Fruit fly (Drosophila melanogaster) whole organism, embryonic: ENCODE data around the gene CG44271.

ENCODE experiments used
- Antp ChIP-seq: fragments of 200-800 bp; sonication (Bioruptor generic); optimal IDR thresholded peaks from 3 replicates; lab custom pipeline; 2016; ENCODE audit warnings: missing biosample characterization, missing genetic modification characterization
- B-H1 ChIP-seq: fragments of 200-800 bp; sonication (Bioruptor generic); IDR thresholded peaks from 3 replicates; pipeline ENCODE4 v1.3.6; 2022; ENCODE audit warnings: missing biosample characterization, missing genetic modification characterization
- B-H2 ChIP-seq: fragments of 200-800 bp; sonication (Bioruptor generic); optimal IDR thresholded peaks from 2 replicates; lab custom pipeline; 2018; ENCODE audit warnings: missing biosample characterization, mild to moderate bottlenecking, missing genetic modification characterization
- Bdp1 ChIP-seq: fragments of 200-800 bp; sonication (Bioruptor generic); optimal IDR thresholded peaks from 3 replicates; lab custom pipeline; 2016; ENCODE audit warnings: missing biosample characterization, missing genetic modification characterization
- BtbVII ChIP-seq: fragments of 200-800 bp; sonication (Bioruptor generic); optimal IDR thresholded peaks from 3 replicates; lab custom pipeline; 2017; ENCODE audit warnings: missing biosample characterization, mild to moderate bottlenecking, missing genetic modification characterization
- CG10147 ChIP-seq: fragments of 200-800 bp; sonication (Bioruptor generic); optimal IDR thresholded peaks from 2 replicates; lab custom pipeline; 2019; ENCODE audit warnings: missing biosample characterization, mild to moderate bottlenecking, missing genetic modification characterization, moderate library complexity
- CG10274 ChIP-seq: fragments of 200-800 bp; sonication (Bioruptor generic); optimal IDR thresholded peaks from 3 replicates; lab custom pipeline; 2017; ENCODE audit warnings: missing biosample characterization, mild to moderate bottlenecking, missing genetic modification characterization
- CG10431 ChIP-seq: fragments of 200-800 bp; sonication (Bioruptor generic); optimal IDR thresholded peaks from 3 replicates; lab custom pipeline; 2018; ENCODE audit warnings: missing biosample characterization, mild to moderate bottlenecking, missing genetic modification characterization
- CG11398 ChIP-seq: fragments of 200-800 bp; sonication (Bioruptor generic); optimal IDR thresholded peaks from 2 replicates; lab custom pipeline; 2016; ENCODE audit warnings: missing biosample characterization, missing genetic modification characterization
- CG1233 ChIP-seq: fragments of 200-800 bp; sonication (Bioruptor generic); optimal IDR thresholded peaks from 4 replicates; lab custom pipeline; 2018; ENCODE audit warnings: missing biosample characterization, mild to moderate bottlenecking, missing genetic modification characterization
- CG12769 ChIP-seq: fragments of 200-800 bp; sonication (Bioruptor generic); optimal IDR thresholded peaks from 2 replicates; lab custom pipeline; 2019; ENCODE audit warnings: missing biosample characterization, mild to moderate bottlenecking, missing genetic modification characterization, moderate library complexity
- CG13296 ChIP-seq: fragments of 200-800 bp; sonication (Bioruptor generic); optimal IDR thresholded peaks from 3 replicates; lab custom pipeline; 2018; ENCODE audit warnings: missing biosample characterization, mild to moderate bottlenecking, missing genetic modification characterization
- CG14050 ChIP-seq: fragments of 200-800 bp; sonication (Bioruptor generic); IDR thresholded peaks from 3 replicates; pipeline ENCODE4 v1.3.6; 2022; ENCODE audit warnings: missing biosample characterization, missing genetic modification characterization
- CG15011 ChIP-seq: fragments of 200-800 bp; sonication (Bioruptor generic); optimal IDR thresholded peaks from 3 replicates; lab custom pipeline; 2018; ENCODE audit warnings: missing biosample characterization, mild to moderate bottlenecking, missing genetic modification characterization
- CG15514 ChIP-seq: fragments of 200-800 bp; sonication (Bioruptor generic); optimal IDR thresholded peaks from 3 replicates; lab custom pipeline; 2017; ENCODE audit warnings: missing biosample characterization, missing genetic modification characterization, mild to moderate bottlenecking, moderate library complexity, missing genetic modification reagents
- CG17802 ChIP-seq: fragments of 200-800 bp; sonication (Bioruptor generic); optimal IDR thresholded peaks from 2 replicates; lab custom pipeline; 2018; ENCODE audit warnings: missing biosample characterization, mild to moderate bottlenecking, missing genetic modification characterization, moderate library complexity
- CG2120 ChIP-seq: fragments of 200-800 bp; sonication (Bioruptor generic); optimal IDR thresholded peaks from 3 replicates; lab custom pipeline; 2016; ENCODE audit warnings: missing biosample characterization, missing genetic modification characterization
- CG2129 ChIP-seq: fragments of 200-800 bp; sonication (Bioruptor generic); IDR thresholded peaks from 2 replicates; pipeline ENCODE4 v1.3.6; 2022; ENCODE audit warnings: missing biosample characterization, missing genetic modification characterization; ENCODE audit not compliant: partially characterized antibody
- CG30020 ChIP-seq: fragments of 200-800 bp; optimal IDR thresholded peaks from 2 replicates; lab custom pipeline; 2019; ENCODE audit warnings: missing biosample characterization, mild to moderate bottlenecking, missing genetic modification characterization, moderate library complexity
- CG3281 ChIP-seq: fragments of 200-800 bp; sonication (Bioruptor generic); optimal IDR thresholded peaks from 3 replicates; lab custom pipeline; 2017; ENCODE audit warnings: missing biosample characterization, mild to moderate bottlenecking, missing genetic modification characterization
- CG3726 ChIP-seq: fragments of 200-800 bp; sonication (Bioruptor generic); IDR thresholded peaks from 3 replicates; pipeline ENCODE4, ENCODE4 v1.3.6; 2022; ENCODE audit warnings: missing biosample characterization, missing genetic modification characterization
- CG4404 ChIP-seq: fragments of 200-800 bp; sonication (Bioruptor generic); IDR thresholded peaks from 2 replicates; pipeline ENCODE4 v1.3.6; 2022; ENCODE audit warnings: missing biosample characterization, missing genetic modification characterization
- CG6272 ChIP-seq: fragments of 200-800 bp; sonication (Bioruptor generic); IDR thresholded peaks from 2 replicates; pipeline ENCODE4 v1.3.6; 2022; ENCODE audit warnings: missing biosample characterization, missing genetic modification characterization
- CG6765 ChIP-seq: fragments of 200-800 bp; sonication (Bioruptor generic); optimal IDR thresholded peaks from 3 replicates; lab custom pipeline; 2017; ENCODE audit warnings: missing biosample characterization, mild to moderate bottlenecking, missing genetic modification characterization
- CG7556 ChIP-seq: fragments of 200-800 bp; sonication (Bioruptor generic); optimal IDR thresholded peaks from 2 replicates; lab custom pipeline; 2017; ENCODE audit warnings: missing biosample characterization, mild to moderate bottlenecking, missing genetic modification characterization
- CG7987 ChIP-seq: fragments of 200-800 bp; sonication (Bioruptor generic); optimal IDR thresholded peaks from 2 replicates; lab custom pipeline; 2018; ENCODE audit warnings: missing biosample characterization, mild to moderate bottlenecking, missing genetic modification characterization, moderate library complexity
- CG8089 ChIP-seq: fragments of 200-800 bp; sonication (Bioruptor generic); optimal IDR thresholded peaks from 3 replicates; lab custom pipeline; 2016; ENCODE audit warnings: missing biosample characterization, missing genetic modification characterization
- CG8281 ChIP-seq: fragments of 200-800 bp; sonication (Bioruptor generic); optimal IDR thresholded peaks from 2 replicates; lab custom pipeline; 2018; ENCODE audit warnings: missing biosample characterization, mild to moderate bottlenecking, missing genetic modification characterization, moderate library complexity
- CG9932 ChIP-seq: fragments of 200-800 bp; sonication (Bioruptor generic); IDR thresholded peaks from 2 replicates; pipeline ENCODE4 v1.3.6; 2022; ENCODE audit warnings: missing biosample characterization, missing genetic modification characterization
- CoRest ChIP-seq: fragments of 200-800 bp; sonication (Bioruptor generic); optimal IDR thresholded peaks from 3 replicates; lab custom pipeline; 2018; ENCODE audit warnings: missing biosample characterization, mild to moderate bottlenecking, missing genetic modification characterization, moderate library complexity
- Nf-YA ChIP-seq: fragments of 200-800 bp; sonication (Bioruptor generic); IDR thresholded peaks from 2 replicates; pipeline ENCODE4 v1.3.6; 2022; ENCODE audit warnings: missing biosample characterization, missing genetic modification characterization
- Sry-β ChIP-seq: fragments of 200-800 bp; sonication (Bioruptor generic); optimal IDR thresholded peaks from 2 replicates; lab custom pipeline; 2018; ENCODE audit warnings: missing biosample characterization, mild to moderate bottlenecking, missing genetic modification characterization, moderate library complexity
- Vsx1 ChIP-seq: fragments of 200-800 bp; sonication (Bioruptor generic); optimal IDR thresholded peaks from 2 replicates; lab custom pipeline; 2017; ENCODE audit warnings: missing biosample characterization, mild to moderate bottlenecking, missing genetic modification characterization, missing genetic modification reagents
- abd-A ChIP-seq: fragments of 200-800 bp; sonication (Bioruptor generic); optimal IDR thresholded peaks from 3 replicates; lab custom pipeline; 2019; ENCODE audit warnings: missing biosample characterization, mild to moderate bottlenecking, missing genetic modification characterization, moderate library complexity
- cas ChIP-seq: fragments of 200-800 bp; sonication (Bioruptor generic); IDR thresholded peaks from 2 replicates; pipeline ENCODE4 v1.3.6; 2022; ENCODE audit warnings: missing biosample characterization, missing genetic modification characterization
- chm ChIP-seq: fragments of 200-800 bp; sonication (Bioruptor generic); IDR thresholded peaks from 2 replicates; pipeline ENCODE4 v1.3.6; 2022; ENCODE audit warnings: missing biosample characterization, missing genetic modification characterization
- crc ChIP-seq: fragments of 200-800 bp; sonication (Bioruptor generic); optimal IDR thresholded peaks from 2 replicates; lab custom pipeline; 2016; ENCODE audit warnings: missing biosample characterization, missing genetic modification characterization
- emc ChIP-seq: fragments of 200-800 bp; sonication (Bioruptor generic); optimal IDR thresholded peaks from 2 replicates; lab custom pipeline; 2016; ENCODE audit warnings: missing biosample characterization, missing genetic modification characterization
- exex ChIP-seq: fragments of 200-800 bp; sonication (Bioruptor generic); optimal IDR thresholded peaks from 4 replicates; lab custom pipeline; 2018; ENCODE audit warnings: missing biosample characterization, mild to moderate bottlenecking, missing genetic modification characterization, moderate library complexity
- ftz-f1 ChIP-seq: fragments of 200-800 bp; sonication (Bioruptor generic); optimal IDR thresholded peaks from 2 replicates; lab custom pipeline; 2016; ENCODE audit warnings: missing biosample characterization, missing genetic modification characterization
- knrl ChIP-seq: fragments of 200-800 bp; sonication (Bioruptor generic); IDR thresholded peaks from 3 replicates; pipeline ENCODE4 v1.3.6; 2022; ENCODE audit warnings: missing biosample characterization, missing genetic modification characterization; ENCODE audit not compliant: partially characterized antibody
- peb ChIP-seq: fragments of 200-800 bp; sonication (Bioruptor generic); IDR thresholded peaks from 2 replicates; pipeline ENCODE4 v1.3.6; 2022; ENCODE audit warnings: missing biosample characterization, missing genetic modification characterization
- psq ChIP-seq: fragments of 200-800 bp; sonication (Bioruptor generic); optimal IDR thresholded peaks from 2 replicates; lab custom pipeline; 2017; ENCODE audit warnings: missing biosample characterization, missing genetic modification characterization
- rib ChIP-seq: fragments of 200-800 bp; sonication (Bioruptor generic); IDR thresholded peaks from 2 replicates; pipeline ENCODE4 v1.3.6; 2022; ENCODE audit warnings: missing biosample characterization, missing genetic modification characterization
- ro ChIP-seq: fragments of 200-800 bp; sonication (Bioruptor generic); IDR thresholded peaks from 2 replicates; pipeline ENCODE4 v1.3.6; 2022; ENCODE audit warnings: missing biosample characterization, missing genetic modification characterization
- run ChIP-seq: fragments of 200-800 bp; sonication (Bioruptor generic); optimal IDR thresholded peaks from 3 replicates; lab custom pipeline; 2018; ENCODE audit warnings: missing biosample characterization, mild to moderate bottlenecking, missing genetic modification characterization
- sd ChIP-seq: fragments of 200-800 bp; sonication (Bioruptor generic); optimal IDR thresholded peaks from 3 replicates; lab custom pipeline; 2018; ENCODE audit warnings: missing biosample characterization, mild to moderate bottlenecking, missing genetic modification characterization, moderate library complexity
- ssp ChIP-seq: fragments of 200-800 bp; sonication (Bioruptor generic); IDR thresholded peaks from 2 replicates; pipeline ENCODE4 v1.3.6; 2022; ENCODE audit warnings: missing biosample characterization, missing genetic modification characterization

Gene CG44271

dm6 chr2L:6787029-6787972, 39.6 kb upstream of the CG44271 start (continued):
- TF ChIP-seq CG7556 (GFP tag; lab: Kevin White, UChicago) (peak; percentile 99), CG8281 (tag; lab: Kevin White, UChicago) (peak; percentile 87), ro (GFP tag; lab: Robert Waterston, UW) (peak; percentile 78; the same call in 1 of the 2 replicates), knrl (peak; percentile 64; the same call in 2 of the 3 replicates), Antp (GFP tag; lab: Kevin White, UChicago) (peak; percentile 97), CG9932 (GFP tag; lab: Robert Waterston, UW) (peak; percentile 84), CG3726 (GFP tag; lab: Robert Waterston, UW) (peak; percentile 57; the same call in 2 of the 3 replicates), CG2120 (GFP tag; lab: Kevin White, UChicago) (peak; percentile 97), CG4404 (GFP tag; lab: Robert Waterston, UW) (peak; percentile 86), CG1233 (peak; percentile 96), CG15011 (GFP tag; lab: Kevin White, UChicago) (peak; percentile 96), Nf-YA (GFP tag; lab: Robert Waterston, UW) (peak; percentile 56), ssp (GFP tag; lab: Robert Waterston, UW) (peak; percentile 75), CG17802 (tag; lab: Kevin White, UChicago) (peak; percentile 64), ftz-f1 (GFP tag; lab: Kevin White, UChicago) (peak; percentile 4), CG12769 (tag; lab: Kevin White, UChicago) (peak; percentile 92), CG6272 (GFP tag; lab: Robert Waterston, UW) (peak; percentile 68), run (tag; lab: Kevin White, UChicago) (peak; percentile 87), CG30020 (tag; lab: Kevin White, UChicago) (peak; percentile 86), chm (GFP tag; lab: Robert Waterston, UW) (peak; percentile 40; the same call in 1 of the 2 replicates), CG10147 (GFP tag; lab: Kevin White, UChicago) (peak; percentile 96), CG3281 (GFP tag; lab: Kevin White, UChicago) (peak; percentile 97), psq (GFP tag; lab: Kevin White, UChicago) (peak; percentile 74), B-H2 (peak; percentile 70), CG10431 (GFP tag; lab: Kevin White, UChicago) (peak; percentile 88), CG8089 (GFP tag; lab: Kevin White, UChicago) (peak; percentile 94), sd (tag; lab: Kevin White, UChicago) (peak; percentile 78), Vsx1 (GFP tag; lab: Kevin White, UChicago) (peak; percentile 81), CoRest (peak; percentile 99), CG11398 (GFP tag; lab: Kevin White, UChicago) (peak; percentile 96), CG10274 (GFP tag; lab: Kevin White, UChicago) (peak; percentile 90), rib (GFP tag; lab: Robert Waterston, UW) (peak; percentile 62), exex (tag; lab: Kevin White, UChicago) (peak; percentile 73), BtbVII (peak; percentile 95), CG15514 (GFP tag; lab: Kevin White, UChicago) (peak; percentile 81), Bdp1 (GFP tag; lab: Kevin White, UChicago) (peak; percentile 82), B-H1 (GFP tag; lab: Robert Waterston, UW) (peak; percentile 82), emc (GFP tag; lab: Kevin White, UChicago) (peak; percentile 94), cas (GFP tag; lab: Robert Waterston, UW) (peak; percentile 61), CG14050 (peak; percentile 74), Sry-β (peak; percentile 57), CG13296 (peak; percentile 93), crc (peak; percentile 93), peb (GFP tag; lab: Robert Waterston, UW) (peak; percentile 67), CG7987 (GFP tag; lab: Kevin White, UChicago) (peak; percentile 81), CG2129 (no peak), abd-A (tag; lab: Kevin White, UChicago) (peak; percentile 95), CG6765 (GFP tag; lab: Kevin White, UChicago) (peak; percentile 95)
